Fruit fly (Drosophila melanogaster) S2 (cell line): ENCODE measurements around the gene CG9297.

Source experiments
- CG8478 ChIP-seq: fragments of >200 bp; optimal IDR thresholded peaks from 2 replicates; lab custom pipeline; 2018
- CTCF ChIP-seq, 2 experiments: fragments of >200 bp; optimal IDR thresholded peaks; 2 replicates each; lab custom pipeline; 2018

dm6 chr3R:13780769-13781168 lies 9.5 kb downstream of the CG9297 start, which contains the start of gene CG9286:
- TF ChIP-seq CG8478 (lab: Kevin White, UChicago) (no peak), CTCF (optimal IDR thresholded peaks at IDR 0.05; lab: Kevin White, UChicago) (no peak)
